Worm (Caenorhabditis elegans) whole organism, early embryonic: ENCODE measurements around the gene lelo-2.

Source experiments
- F13C5.2 ChIP-seq: sonication (generic microtip); optimal IDR thresholded peaks from 2 replicates; lab custom pipeline; 2017; ENCODE audit warnings: mild to moderate bottlenecking, missing genetic modification characterization, inconsistent platforms, missing compliant biosample characterization
- ama-1 ChIP-seq: fragments of 150-350 bp; optimal IDR thresholded peaks from 2 replicates; lab custom pipeline; 2014
- ceh-13 ChIP-seq: fragments of 200-800 bp; sonication (Bioruptor generic); optimal IDR thresholded peaks from 2 replicates; lab custom pipeline; 2018; ENCODE audit warnings: mild to moderate bottlenecking, missing genetic modification characterization, missing compliant biosample characterization
- ceh-36 ChIP-seq: sonication (generic microtip); optimal IDR thresholded peaks from 2 replicates; lab custom pipeline; 2016; ENCODE audit warnings: missing genetic modification characterization, inconsistent platforms, missing compliant biosample characterization
- ets-7 ChIP-seq: sonication (generic microtip); optimal IDR thresholded peaks from 2 replicates; lab custom pipeline; 2016; ENCODE audit warnings: missing genotype, missing genetic modification characterization, missing compliant biosample characterization
- flt-1 ChIP-seq: fragments of 200-800 bp; sonication (Bioruptor generic); IDR thresholded peaks from 2 replicates; pipeline ENCODE4 v1.3.6; 2022; ENCODE audit warnings: missing genetic modification characterization, missing compliant biosample characterization
- hmbx-1 ChIP-seq: sonication (generic microtip); optimal IDR thresholded peaks from 2 replicates; lab custom pipeline; 2016; ENCODE audit warnings: mild to moderate bottlenecking, missing genetic modification characterization, missing compliant biosample characterization
- hmg-4 ChIP-seq: fragments of 200-800 bp; sonication (Bioruptor generic); optimal IDR thresholded peaks from 2 replicates; lab custom pipeline; 2018; ENCODE audit warnings: mild to moderate bottlenecking, missing genetic modification characterization, missing compliant biosample characterization
- scrt-1 ChIP-seq: fragments of 200-800 bp; sonication (Bioruptor generic); IDR thresholded peaks from 2 replicates; pipeline ENCODE4 v1.3.6; 2022; ENCODE audit warnings: missing genetic modification characterization, missing compliant biosample characterization
- sea-1 ChIP-seq: fragments of 200-800 bp; sonication (Bioruptor generic); conservative IDR thresholded peaks from 2 replicates; pipeline ENCODE4 v1.3.6; 2022; ENCODE audit warnings: missing genetic modification characterization, missing compliant biosample characterization
- tbx-11 ChIP-seq: fragments of 200-800 bp; sonication (Bioruptor generic); IDR thresholded peaks from 2 replicates; pipeline ENCODE4 v1.3.6; 2022; ENCODE audit warnings: missing genetic modification characterization, missing compliant biosample characterization
- tra-4 ChIP-seq: sonication (generic microtip); optimal IDR thresholded peaks from 2 replicates; lab custom pipeline; 2017; ENCODE audit warnings: missing genetic modification characterization, missing compliant biosample characterization

DNA sequence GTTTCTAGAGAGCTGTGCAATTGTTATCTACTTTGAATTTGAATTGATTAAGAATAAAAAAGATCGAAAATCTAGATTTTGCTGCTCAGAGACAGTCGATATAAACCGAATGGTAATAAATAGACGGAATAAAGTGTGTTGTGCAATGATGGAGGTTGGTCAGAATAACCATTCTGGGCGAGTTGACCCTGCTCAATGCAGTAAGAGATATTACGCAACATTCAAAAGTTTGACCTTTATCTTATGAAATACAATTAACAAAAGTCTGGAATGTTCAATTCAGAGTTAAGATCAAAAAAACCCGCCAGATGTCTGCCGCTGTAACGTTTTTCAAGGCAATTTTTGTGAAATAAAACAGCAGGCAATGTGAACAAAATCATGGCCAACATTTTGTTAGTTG is 29.8 kb upstream of the lelo-2 start:
- TF ChIP-seq ceh-13 (GFP tag; lab: Kevin White, UChicago) (no peak), ceh-36 (tag; lab: Kevin White, UChicago) (no peak), ama-1 (no peak), F13C5.2 (tag; lab: Kevin White, UChicago) (no peak), ets-7 (tag; lab: Kevin White, UChicago) (no peak), tra-4 (no peak), tbx-11 (GFP tag; lab: Robert Waterston, UW) (no peak), sea-1 (GFP tag; lab: Robert Waterston, UW) (no peak), hmbx-1 (tag; lab: Kevin White, UChicago) (no peak), scrt-1 (GFP tag; lab: Robert Waterston, UW) (no peak), flt-1 (GFP tag; lab: Robert Waterston, UW) (no peak), hmg-4 (GFP tag; lab: Kevin White, UChicago) (no peak)
